4 fruit fly cellular contexts compared by ENCODE assay signal in genomic region chrX:497425-497824, dm6.
TF ChIP-seq lines count a peak whose summit lies in the region.

No protein-coding gene starts in this region.

- TF ChIP-seq CTCF in whole organism, embryonic (GFP tag; optimal IDR thresholded peaks at IDR 0.05; lab: Kevin White, UChicago), result no peak

TF ChIP-seq in whole organism, adult, 20 proteins besides CTCF, POLR2A, EP300 and RAD21:
- no peak for TF ChIP-seq Clk (GFP tag; optimal IDR thresholded peaks at IDR 0.05; lab: Kevin White, UChicago)
- TF ChIP-seq CG7101 (tag; optimal IDR thresholded peaks at IDR 0.05; lab: Kevin White, UChicago), result no peak
- TF ChIP-seq cic (GFP tag; optimal IDR thresholded peaks at IDR 0.05; lab: Kevin White, UChicago), result peak; percentile 14
TF ChIP-seq in whole organism, adult: peak in this region for 1.

TF ChIP-seq in whole organism, embryonic, 481 proteins besides CTCF, POLR2A, EP300 and RAD21:
- TF ChIP-seq CG2678 (tag; optimal IDR thresholded peaks at IDR 0.05; lab: Kevin White, UChicago) (no peak), bowl (GFP tag; IDR thresholded peaks at IDR 0.05; lab: Robert Waterston, UW) (no peak), CG8290 (GFP tag; optimal IDR thresholded peaks at IDR 0.05; lab: Kevin White, UChicago) (no peak), CG8290 (tag; optimal IDR thresholded peaks at IDR 0.05; lab: Kevin White, UChicago) (no peak), ranshi (GFP tag; IDR thresholded peaks at IDR 0.05; lab: Robert Waterston, UW) (no peak), Hmr (GFP tag; optimal IDR thresholded peaks at IDR 0.05; lab: Kevin White, UChicago) (peak; percentile 6), CG17802 (tag; optimal IDR thresholded peaks at IDR 0.05; lab: Kevin White, UChicago) (no peak), CG9609 (GFP tag; optimal IDR thresholded peaks at IDR 0.05; lab: Kevin White, UChicago) (no peak), CG13296 (GFP tag; optimal IDR thresholded peaks at IDR 0.05; lab: Kevin White, UChicago) (no peak), her (GFP tag; optimal IDR thresholded peaks at IDR 0.05; lab: Kevin White, UChicago) (no peak), CG31388 (GFP tag; optimal IDR thresholded peaks at IDR 0.05; lab: Kevin White, UChicago) (no peak), CG34376 (GFP tag; optimal IDR thresholded peaks at IDR 0.05; lab: Kevin White, UChicago) (peak; percentile 12), CG15479 (GFP tag; optimal IDR thresholded peaks at IDR 0.05; lab: Kevin White, UChicago) (no peak), CG3726 (GFP tag; IDR thresholded peaks at IDR 0.05; lab: Robert Waterston, UW) (no peak), CG30431 (GFP tag; optimal IDR thresholded peaks at IDR 0.05; lab: Kevin White, UChicago) (no peak), zf30C (GFP tag; optimal IDR thresholded peaks at IDR 0.05; lab: Kevin White, UChicago) (no peak), Pdp1 (GFP tag; optimal IDR thresholded peaks at IDR 0.05; lab: Kevin White, UChicago) (peak in 1 of 2 experiments; percentile 35), Dll (GFP tag; IDR thresholded peaks at IDR 0.05; lab: Robert Waterston, UW; ENCODE audit: partially characterized antibody) (no peak)

TF ChIP-seq in whole organism, prepupa, 60 proteins besides CTCF, POLR2A, EP300 and RAD21:
- TF ChIP-seq svp (GFP tag; lab: Kevin White, UChicago), result peak; percentile 89
- no peak for TF ChIP-seq Sox14 (GFP tag; optimal IDR thresholded peaks at IDR 0.05; lab: Kevin White, UChicago)

TF ChIP-seq in whole organism, wandering third instar larva, 38 proteins besides CTCF, POLR2A, EP300 and RAD21:
- TF ChIP-seq foxo (GFP tag; optimal IDR thresholded peaks at IDR 0.05; lab: Kevin White, UChicago), result no peak
- peak in 1 of 2 experiments; percentile 19 for TF ChIP-seq dl (GFP tag; optimal IDR thresholded peaks at IDR 0.05; lab: Kevin White, UChicago; ENCODE audit: insufficient read depth in 1 of 2, partially characterized antibody in 2 of 2)
- TF ChIP-seq Rel (GFP tag; optimal IDR thresholded peaks at IDR 0.05; lab: Kevin White, UChicago), result no peak
- peak; percentile 97 for TF ChIP-seq Rel (tag; optimal IDR thresholded peaks at IDR 0.05; lab: Kevin White, UChicago)
- TF ChIP-seq jim (GFP tag; optimal IDR thresholded peaks at IDR 0.05; lab: Kevin White, UChicago), result no peak
- no peak for TF ChIP-seq Vsx2 (GFP tag; optimal IDR thresholded peaks at IDR 0.05; lab: Kevin White, UChicago; ENCODE audit: partially characterized antibody)
- no peak for TF ChIP-seq fru (GFP tag; optimal IDR thresholded peaks at IDR 0.05; lab: Kevin White, UChicago)
- TF ChIP-seq Hnf4 (GFP tag; optimal IDR thresholded peaks at IDR 0.05; lab: Kevin White, UChicago), result no peak
- TF ChIP-seq Mio (GFP tag; optimal IDR thresholded peaks at IDR 0.05; lab: Kevin White, UChicago), result no peak
